Worm (Caenorhabditis elegans) whole organism, young adult: ENCODE data around the gene Y46G5A.20.

Source experiments
- B0019.2 ChIP-seq: fragments of 200-800 bp; sonication (Bioruptor generic); conservative IDR thresholded peaks from 2 replicates; pipeline ENCODE4 v1.3.6; 2022; ENCODE audit warnings: missing genetic modification reagents, missing genetic modification characterization, missing compliant biosample characterization
- B0035.1 ChIP-seq: sonication (generic microtip); optimal IDR thresholded peaks from 2 replicates; lab custom pipeline; 2016; ENCODE audit warnings: missing genetic modification characterization, mild to moderate bottlenecking, missing compliant biosample characterization, missing genotype, missing genetic modification reagents
- B0336.3 ChIP-seq: fragments of 200-800 bp; sonication (Bioruptor generic); IDR thresholded peaks from 2 replicates; pipeline ENCODE4 v1.3.6; 2022; ENCODE audit warnings: missing genetic modification characterization, missing compliant biosample characterization
- C17E4.6 ChIP-seq: fragments of 200-800 bp; sonication (Bioruptor generic); IDR thresholded peaks from 2 replicates; pipeline ENCODE4 v1.3.6; 2022; ENCODE audit warnings: missing genetic modification reagents, missing genetic modification characterization, missing compliant biosample characterization
- D2030.7 ChIP-seq: fragments of 200-800 bp; sonication (Bioruptor generic); IDR thresholded peaks from 2 replicates; pipeline ENCODE4 v1.3.6; 2022; ENCODE audit warnings: missing genetic modification reagents, missing genetic modification characterization, missing compliant biosample characterization
- F10E7.11 ChIP-seq: sonication (generic microtip); optimal IDR thresholded peaks from 2 replicates; lab custom pipeline; 2017; ENCODE audit warnings: mild to moderate bottlenecking, missing genetic modification characterization, moderate library complexity, missing compliant biosample characterization
- F33H1.4 ChIP-seq: fragments of 200-800 bp; sonication (Bioruptor generic); IDR thresholded peaks from 2 replicates; pipeline ENCODE4 v1.3.6; 2022; ENCODE audit warnings: missing genetic modification reagents, missing genetic modification characterization, missing compliant biosample characterization
- F49E8.2 ChIP-seq: sonication (generic microtip); optimal IDR thresholded peaks from 3 replicates; lab custom pipeline; 2017; ENCODE audit warnings: missing genetic modification characterization, mild to moderate bottlenecking, missing compliant biosample characterization, antibody characterized with exemption, moderate library complexity; ENCODE audit not compliant: insufficient read depth
- Y79H2A.3 ChIP-seq: fragments of 200-800 bp; sonication (Bioruptor generic); conservative IDR thresholded peaks from 2 replicates; pipeline ENCODE4 v1.3.6; 2022; ENCODE audit warnings: missing genetic modification reagents, missing genetic modification characterization, missing compliant biosample characterization
- ZK185.1 ChIP-seq: sonication (generic microtip); optimal IDR thresholded peaks from 2 replicates; lab custom pipeline; 2016; ENCODE audit warnings: mild to moderate bottlenecking, missing genetic modification characterization, missing compliant biosample characterization; ENCODE audit not compliant: poor library complexity, severe bottlenecking
- aptf-3 ChIP-seq: fragments of 200-800 bp; sonication (Bioruptor generic); IDR thresholded peaks from 2 replicates; pipeline ENCODE4 v1.3.6; 2022; ENCODE audit warnings: missing genetic modification characterization, missing compliant biosample characterization
- attf-5 ChIP-seq: fragments of 200-800 bp; sonication (Bioruptor generic); optimal IDR thresholded peaks from 2 replicates; lab custom pipeline; 2018; ENCODE audit warnings: mild to moderate bottlenecking, missing genetic modification characterization, missing compliant biosample characterization
- ccch-3 ChIP-seq: fragments of 200-800 bp; sonication (Bioruptor generic); optimal IDR thresholded peaks from 2 replicates; lab custom pipeline; 2018; ENCODE audit warnings: mild to moderate bottlenecking, missing genetic modification characterization, missing compliant biosample characterization
- ceh-91 ChIP-seq: fragments of 200-800 bp; sonication (Bioruptor generic); IDR thresholded peaks from 2 replicates; pipeline ENCODE4 v1.3.6; 2022; ENCODE audit warnings: missing genetic modification reagents, missing genetic modification characterization, missing compliant biosample characterization
- chd-7 ChIP-seq: sonication (generic microtip); optimal IDR thresholded peaks from 2 replicates; lab custom pipeline; 2016; ENCODE audit warnings: mild to moderate bottlenecking, missing genetic modification characterization, moderate library complexity, missing compliant biosample characterization
- dox-1 ChIP-seq: fragments of 200-800 bp; sonication (Bioruptor generic); IDR thresholded peaks from 2 replicates; pipeline ENCODE4 v1.3.6; 2022; ENCODE audit warnings: missing genetic modification reagents, missing genetic modification characterization, missing compliant biosample characterization
- dpff-1 ChIP-seq: sonication (generic microtip); optimal IDR thresholded peaks from 2 replicates; lab custom pipeline; 2017; ENCODE audit warnings: mild to moderate bottlenecking, missing genetic modification characterization, missing compliant biosample characterization
- dpl-1 ChIP-seq: fragments of 150-350 bp; optimal IDR thresholded peaks from 2 replicates; lab custom pipeline; 2014; ENCODE audit warnings: missing biosample characterization, missing genetic modification reagents, missing genetic modification characterization
- efl-1 ChIP-seq: fragments of 150-350 bp; optimal IDR thresholded peaks from 2 replicates; lab custom pipeline; 2014; ENCODE audit warnings: missing biosample characterization, missing genetic modification reagents, missing genetic modification characterization
- egrh-3 ChIP-seq: fragments of 200-800 bp; sonication (Bioruptor generic); IDR thresholded peaks from 2 replicates; pipeline ENCODE4 v1.3.6; 2022; ENCODE audit warnings: missing genetic modification reagents, missing genetic modification characterization, missing compliant biosample characterization
- ekl-4 ChIP-seq: fragments of 200-800 bp; sonication (Bioruptor generic); IDR thresholded peaks from 2 replicates; pipeline ENCODE4 v1.3.6; 2022; ENCODE audit warnings: missing genetic modification reagents, missing genetic modification characterization, missing compliant biosample characterization
- him-1 ChIP-seq: sonication (generic microtip); optimal IDR thresholded peaks from 2 replicates; lab custom pipeline; 2016; ENCODE audit warnings: missing genotype, missing genetic modification reagents, missing genetic modification characterization, missing compliant biosample characterization
- hmg-1.2 ChIP-seq: fragments of 200-800 bp; sonication (Bioruptor generic); IDR thresholded peaks from 2 replicates; pipeline ENCODE4 v1.3.6; 2022; ENCODE audit warnings: missing genetic modification reagents, missing genetic modification characterization, missing compliant biosample characterization
- hmg-20 ChIP-seq: fragments of 200-800 bp; sonication (Bioruptor generic); IDR thresholded peaks from 2 replicates; pipeline ENCODE4 v1.3.6; 2022; ENCODE audit warnings: missing genetic modification reagents, missing genetic modification characterization, missing compliant biosample characterization
- hsf-1 ChIP-seq: fragments of 200-800 bp; sonication (Bioruptor generic); IDR thresholded peaks from 2 replicates; pipeline ENCODE4 v1.3.6; 2022; ENCODE audit warnings: missing genetic modification reagents, missing genetic modification characterization, missing compliant biosample characterization
- lin-35 ChIP-seq, 3 experiments: fragments of 150-350 bp in 2 of 3; sonication (generic microtip) in 1 of 3; optimal IDR thresholded peaks; 2 replicates each; lab custom pipeline; 2014 to 2018; ENCODE audit warnings: missing biosample characterization in 3 of 3, missing genetic modification characterization in 3 of 3, missing genetic modification reagents in 3 of 3
- lin-40 ChIP-seq: sonication (generic microtip); optimal IDR thresholded peaks from 2 replicates; lab custom pipeline; 2016; ENCODE audit warnings: missing genetic modification characterization, mild to moderate bottlenecking, missing compliant biosample characterization, missing genotype, missing genetic modification reagents
- lin-54 ChIP-seq: fragments of 200-800 bp; sonication (Bioruptor generic); optimal IDR thresholded peaks from 2 replicates; lab custom pipeline; 2018; ENCODE audit warnings: mild to moderate bottlenecking, missing genetic modification characterization, missing compliant biosample characterization
- lir-1 ChIP-seq: fragments of 200-800 bp; sonication (Bioruptor generic); conservative IDR thresholded peaks from 2 replicates; pipeline ENCODE4 v1.3.6; 2022; ENCODE audit warnings: missing genetic modification reagents, missing genetic modification characterization, missing compliant biosample characterization
- lsl-1 ChIP-seq: fragments of 200-800 bp; sonication (Bioruptor generic); optimal IDR thresholded peaks from 2 replicates; lab custom pipeline; 2018; ENCODE audit warnings: mild to moderate bottlenecking, missing genetic modification characterization, moderate library complexity, missing compliant biosample characterization
- madf-3 ChIP-seq: fragments of 200-800 bp; sonication (Bioruptor generic); IDR thresholded peaks from 2 replicates; pipeline ENCODE4 v1.3.6; 2022; ENCODE audit warnings: missing genetic modification reagents, missing genetic modification characterization, missing compliant biosample characterization
- madf-6 ChIP-seq: fragments of 200-800 bp; sonication (Bioruptor generic); IDR thresholded peaks from 2 replicates; pipeline ENCODE4 v1.3.6; 2022; ENCODE audit warnings: missing genetic modification reagents, missing genetic modification characterization, missing compliant biosample characterization
- mcd-1 ChIP-seq: fragments of 200-800 bp; sonication (Bioruptor generic); IDR thresholded peaks from 2 replicates; pipeline ENCODE4 v1.3.6; 2022; ENCODE audit warnings: missing genetic modification reagents, missing genetic modification characterization, missing compliant biosample characterization
- mel-28 ChIP-seq: sonication (generic microtip); optimal IDR thresholded peaks from 2 replicates; lab custom pipeline; 2016; ENCODE audit warnings: borderline replicate concordance, mild to moderate bottlenecking, missing genetic modification characterization, missing compliant biosample characterization
- mxl-1 ChIP-seq: sonication (generic microtip); optimal IDR thresholded peaks from 2 replicates; lab custom pipeline; 2016; ENCODE audit warnings: missing genetic modification characterization, missing compliant biosample characterization
- nfyb-1 ChIP-seq: fragments of 200-800 bp; sonication (Bioruptor generic); IDR thresholded peaks from 2 replicates; pipeline ENCODE4 v1.3.6; 2022; ENCODE audit warnings: missing genetic modification reagents, missing genetic modification characterization, missing compliant biosample characterization
- nhr-179 ChIP-seq: sonication (generic microtip); optimal IDR thresholded peaks from 2 replicates; lab custom pipeline; 2016; ENCODE audit warnings: mild to moderate bottlenecking, missing genetic modification characterization, missing compliant biosample characterization
- nhr-80 ChIP-seq: sonication (generic microtip); optimal IDR thresholded peaks from 2 replicates; lab custom pipeline; 2016; ENCODE audit warnings: missing genetic modification characterization, missing compliant biosample characterization
- pbrm-1 ChIP-seq: fragments of 200-800 bp; sonication (Bioruptor generic); IDR thresholded peaks from 2 replicates; pipeline ENCODE4 v1.3.6; 2022; ENCODE audit warnings: missing genetic modification reagents, missing genetic modification characterization, missing compliant biosample characterization
- pha-4 ChIP-seq: fragments of 150-350 bp; sonication (generic microtip); optimal IDR thresholded peaks from 2 replicates; lab custom pipeline; 2014; ENCODE audit warnings: missing biosample characterization, missing genetic modification reagents, missing genetic modification characterization
- snpc-1.3 ChIP-seq: sonication (generic microtip); optimal IDR thresholded peaks from 2 replicates; lab custom pipeline; 2017; ENCODE audit warnings: missing genetic modification characterization, mild to moderate bottlenecking, missing compliant biosample characterization, antibody characterized with exemption, moderate library complexity, missing genotype, missing genetic modification reagents; ENCODE audit not compliant: insufficient read depth
- snpc-3.4 ChIP-seq: sonication (generic microtip); optimal IDR thresholded peaks from 2 replicates; lab custom pipeline; 2017; ENCODE audit warnings: missing genetic modification characterization, mild to moderate bottlenecking, missing compliant biosample characterization, antibody characterized with exemption, moderate library complexity, missing genotype, missing genetic modification reagents
- tbp1 ChIP-seq: fragments of 200-800 bp; sonication (Bioruptor generic); optimal IDR thresholded peaks from 2 replicates; lab custom pipeline; 2018; ENCODE audit warnings: mild to moderate bottlenecking, missing genetic modification characterization, missing compliant biosample characterization
- tbx-9 ChIP-seq: sonication (generic microtip); optimal IDR thresholded peaks from 2 replicates; lab custom pipeline; 2016; ENCODE audit warnings: borderline replicate concordance, missing genetic modification characterization, inconsistent platforms, missing compliant biosample characterization
- tlf-1 ChIP-seq: fragments of 200-800 bp; sonication (Bioruptor generic); optimal IDR thresholded peaks from 2 replicates; lab custom pipeline; 2018; ENCODE audit warnings: mild to moderate bottlenecking, missing genetic modification characterization, missing compliant biosample characterization
- unc-130 ChIP-seq: sonication (generic microtip); optimal IDR thresholded peaks from 2 replicates; lab custom pipeline; 2016; ENCODE audit warnings: missing genetic modification reagents, missing genetic modification characterization, missing compliant biosample characterization
- ztf-28 ChIP-seq: fragments of 200-800 bp; sonication (Bioruptor generic); IDR thresholded peaks from 2 replicates; pipeline ENCODE4 v1.3.6; 2022; ENCODE audit warnings: missing genetic modification reagents, missing genetic modification characterization, missing compliant biosample characterization

Gene Y46G5A.20

DNA sequence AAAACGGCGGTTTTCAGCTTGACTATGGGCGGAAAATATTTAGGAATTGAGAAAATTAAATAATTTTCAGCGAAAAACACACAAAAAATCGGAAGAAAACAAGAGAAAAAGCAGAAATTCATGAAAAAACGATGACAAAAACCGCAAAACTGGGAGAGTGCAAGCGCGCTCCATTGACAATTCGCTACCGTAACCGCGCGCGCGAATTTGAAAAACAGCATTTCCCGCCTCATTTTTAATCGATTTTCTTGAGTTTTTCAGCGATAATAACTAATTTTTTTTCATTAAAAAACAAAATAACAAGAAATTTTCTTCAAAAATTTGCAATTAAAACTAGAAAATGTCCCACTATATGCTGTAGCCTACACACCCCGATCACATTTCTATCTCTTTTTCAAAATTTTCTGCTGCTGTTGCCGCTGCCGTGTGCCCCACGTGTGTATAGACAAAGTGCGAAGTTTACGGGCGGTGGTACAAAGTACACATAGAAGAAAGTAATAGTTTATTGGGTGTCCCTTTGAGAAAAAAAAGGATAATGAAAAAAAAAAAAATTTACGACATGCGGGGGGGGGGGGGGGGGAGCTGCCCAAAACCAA lies 10.8 kb upstream of the Y46G5A.20 start (continued):
- TF ChIP-seq F33H1.4 (peak; percentile 84), mel-28 (tag; lab: Kevin White, UChicago) (no peak), B0035.1 (tag; lab: Kevin White, UChicago) (no peak), F10E7.11 (no peak), B0336.3 (GFP tag; lab: Robert Waterston, UW) (peak; percentile 54), madf-3 (GFP tag; lab: Robert Waterston, UW) (0 out of 2 replicates have a peak, but pooled peaks have one; percentile 57), tlf-1 (GFP tag; lab: Kevin White, UChicago) (peak; percentile 38), chd-7 (tag; lab: Kevin White, UChicago) (no peak), lin-54 (peak; percentile 98), Y79H2A.3 (GFP tag; lab: Robert Waterston, UW) (no peak), him-1 (tag; lab: Kevin White, UChicago) (peak; percentile 66), efl-1 (GFP tag; lab: Kevin White, UChicago) (peak; percentile 98), egrh-3 (GFP tag; lab: Robert Waterston, UW) (no peak), nhr-80 (tag; lab: Kevin White, UChicago) (no peak), dpl-1 (GFP tag; lab: Kevin White, UChicago) (peak; percentile 92), hmg-1.2 (GFP tag; lab: Robert Waterston, UW) (peak; percentile 54), mcd-1 (peak; percentile 97), dpff-1 (tag; lab: Kevin White, UChicago) (no peak), nfyb-1 (GFP tag; lab: Robert Waterston, UW) (peak; percentile 62; the same call in 1 of the 2 replicates), lin-40 (tag; lab: Kevin White, UChicago) (peak; percentile 7), ccch-3 (no peak), hsf-1 (GFP tag; lab: Robert Waterston, UW) (peak; percentile 79), C17E4.6 (GFP tag; lab: Robert Waterston, UW) (0 out of 2 replicates have a peak, but pooled peaks have one; percentile 33), mxl-1 (tag; lab: Kevin White, UChicago) (no peak), lir-1 (no peak), nhr-179 (tag; lab: Kevin White, UChicago) (no peak), hmg-20 (no peak), pbrm-1 (GFP tag; lab: Robert Waterston, UW) (peak; percentile 44), tbx-9 (no peak), aptf-3 (GFP tag; lab: Robert Waterston, UW) (no peak), attf-5 (GFP tag; lab: Kevin White, UChicago) (peak; percentile 14), F49E8.2 (tag; lab: Kevin White, UChicago) (peak; percentile 49), D2030.7 (GFP tag; lab: Robert Waterston, UW) (peak; percentile 90), ZK185.1 (no peak), tbp1 (peak; percentile 28), pha-4 (no peak), lsl-1 (peak; percentile 97), ztf-28 (peak; percentile 79; the same call in 1 of the 2 replicates), lin-35 (GFP tag; optimal IDR thresholded peaks at IDR 0.05; lab: Kevin White, UChicago) (peak; percentile 26 to 68 (median 49)), unc-130 (GFP tag; lab: Kevin White, UChicago) (peak; percentile 38), ceh-91 (GFP tag; lab: Robert Waterston, UW) (peak; percentile 89), snpc-3.4 (tag; lab: Kevin White, UChicago) (peak; percentile 75), snpc-1.3 (tag; lab: Kevin White, UChicago) (peak; percentile 50), B0019.2 (GFP tag; lab: Robert Waterston, UW) (peak; percentile 52), dox-1 (peak; percentile 71), madf-6 (GFP tag; lab: Robert Waterston, UW) (peak; percentile 97), ekl-4 (GFP tag; lab: Robert Waterston, UW) (peak; percentile 77)
